Worm (Caenorhabditis elegans) whole organism, late embryonic: ENCODE measurements around the gene hpr-17.

Experiments used
- F13H6.1 ChIP-seq: sonication (generic microtip); optimal IDR thresholded peaks from 2 replicates; lab custom pipeline; 2016; ENCODE audit warnings: missing genetic modification characterization, missing compliant biosample characterization
- ceh-18 ChIP-seq: sonication (generic microtip); optimal IDR thresholded peaks from 2 replicates; lab custom pipeline; 2016; ENCODE audit warnings: missing genetic modification characterization, missing compliant biosample characterization
- ceh-19 ChIP-seq: fragments of 200-800 bp; sonication (Bioruptor generic); optimal IDR thresholded peaks from 2 replicates; lab custom pipeline; 2018; ENCODE audit warnings: mild to moderate bottlenecking, missing genetic modification characterization, missing compliant biosample characterization
- ceh-2 ChIP-seq: sonication (generic microtip); optimal IDR thresholded peaks from 2 replicates; lab custom pipeline; 2016; ENCODE audit warnings: missing genotype, missing genetic modification characterization, missing compliant biosample characterization
- ceh-22 ChIP-seq: sonication (generic microtip); optimal IDR thresholded peaks from 2 replicates; lab custom pipeline; 2017; ENCODE audit warnings: missing biosample characterization, missing genetic modification characterization
- ceh-30 ChIP-seq: fragments of 150-350 bp; optimal IDR thresholded peaks from 2 replicates; lab custom pipeline; 2014; ENCODE audit warnings: missing biosample characterization, missing genetic modification characterization
- ceh-31 ChIP-seq: sonication (generic microtip); optimal IDR thresholded peaks from 2 replicates; lab custom pipeline; 2016; ENCODE audit warnings: missing genetic modification characterization, missing compliant biosample characterization
- ceh-45 ChIP-seq: fragments of 200-800 bp; sonication (Bioruptor generic); IDR thresholded peaks from 2 replicates; pipeline ENCODE4 v1.3.6; 2022; ENCODE audit warnings: missing genetic modification reagents, missing genetic modification characterization, missing compliant biosample characterization
- ceh-48 ChIP-seq: sonication (generic microtip); optimal IDR thresholded peaks from 2 replicates; lab custom pipeline; 2016; ENCODE audit warnings: missing genetic modification characterization, inconsistent platforms, missing compliant biosample characterization
- ceh-6 ChIP-seq: fragments of 200-800 bp; sonication (Bioruptor generic); optimal IDR thresholded peaks from 2 replicates; lab custom pipeline; 2018; ENCODE audit warnings: mild to moderate bottlenecking, missing genetic modification characterization, missing compliant biosample characterization
- che-1 ChIP-seq: sonication (generic microtip); optimal IDR thresholded peaks from 2 replicates; lab custom pipeline; 2016; ENCODE audit warnings: mild to moderate bottlenecking, missing genetic modification characterization, missing compliant biosample characterization
- dve-1 ChIP-seq: sonication (generic microtip); optimal IDR thresholded peaks from 2 replicates; lab custom pipeline; 2017; ENCODE audit warnings: antibody characterized with exemption, mild to moderate bottlenecking, missing genetic modification characterization, missing compliant biosample characterization
- elt-2 ChIP-seq: sonication (generic microtip); optimal IDR thresholded peaks from 2 replicates; lab custom pipeline; 2016; ENCODE audit warnings: missing genetic modification reagents, missing genetic modification characterization, missing compliant biosample characterization
- ets-4 ChIP-seq: sonication (generic microtip); optimal IDR thresholded peaks from 2 replicates; lab custom pipeline; 2016; ENCODE audit warnings: missing genetic modification characterization, missing compliant biosample characterization
- fax-1 ChIP-seq: sonication (generic microtip); optimal IDR thresholded peaks from 2 replicates; lab custom pipeline; 2016; ENCODE audit warnings: missing genotype, missing genetic modification characterization, missing compliant biosample characterization
- fkh-6 ChIP-seq: sonication (generic microtip); optimal IDR thresholded peaks from 2 replicates; lab custom pipeline; 2016; ENCODE audit warnings: missing genetic modification characterization, missing compliant biosample characterization
- gmeb-2 ChIP-seq: sonication (generic microtip); optimal IDR thresholded peaks from 2 replicates; lab custom pipeline; 2016; ENCODE audit warnings: missing genetic modification characterization, inconsistent platforms, missing compliant biosample characterization
- hlh-15 ChIP-seq: sonication (generic microtip); optimal IDR thresholded peaks from 2 replicates; lab custom pipeline; 2016; ENCODE audit warnings: missing genetic modification characterization, missing compliant biosample characterization
- hlh-30 ChIP-seq: sonication (generic microtip); optimal IDR thresholded peaks from 2 replicates; lab custom pipeline; 2017; ENCODE audit warnings: antibody characterized with exemption, missing genetic modification characterization, missing compliant biosample characterization; ENCODE audit not compliant: insufficient read depth
- hlh-8 ChIP-seq: sonication (generic microtip); optimal IDR thresholded peaks from 2 replicates; lab custom pipeline; 2016; ENCODE audit warnings: missing genotype, missing genetic modification characterization, missing compliant biosample characterization
- lim-6 ChIP-seq: sonication (generic microtip); optimal IDR thresholded peaks from 2 replicates; lab custom pipeline; 2016; ENCODE audit warnings: missing genetic modification characterization, missing compliant biosample characterization
- madf-2 ChIP-seq: sonication (generic microtip); optimal IDR thresholded peaks from 2 replicates; lab custom pipeline; 2017; ENCODE audit warnings: missing genetic modification characterization, missing compliant biosample characterization
- mec-3 ChIP-seq: sonication (generic microtip); optimal IDR thresholded peaks from 2 replicates; lab custom pipeline; 2016; ENCODE audit warnings: borderline replicate concordance, missing genetic modification characterization, missing compliant biosample characterization
- nfya-1 ChIP-seq: sonication (generic microtip); optimal IDR thresholded peaks from 2 replicates; lab custom pipeline; 2017; ENCODE audit warnings: missing genetic modification characterization, mild to moderate bottlenecking, missing compliant biosample characterization, antibody characterized with exemption, moderate library complexity
- odd-2 ChIP-seq: sonication (generic microtip); optimal IDR thresholded peaks from 2 replicates; lab custom pipeline; 2017; ENCODE audit warnings: antibody characterized with exemption, mild to moderate bottlenecking, missing genetic modification characterization, missing compliant biosample characterization
- pag-3 ChIP-seq: sonication (generic microtip); optimal IDR thresholded peaks from 2 replicates; lab custom pipeline; 2016; ENCODE audit warnings: missing compliant biosample characterization, missing genetic modification characterization, borderline replicate concordance
- pat-9 ChIP-seq: fragments of 200-800 bp; sonication (Bioruptor generic); optimal IDR thresholded peaks from 2 replicates; lab custom pipeline; 2018; ENCODE audit warnings: mild to moderate bottlenecking, missing genetic modification characterization, moderate library complexity, missing compliant biosample characterization
- pax-1 ChIP-seq: fragments of 150-350 bp; optimal IDR thresholded peaks from 2 replicates; lab custom pipeline; 2014; ENCODE audit warnings: missing biosample characterization, missing genetic modification characterization
- pha-2 ChIP-seq: sonication (generic microtip); optimal IDR thresholded peaks from 2 replicates; lab custom pipeline; 2017; ENCODE audit warnings: mild to moderate bottlenecking, missing genetic modification characterization, missing compliant biosample characterization
- pha-4 ChIP-seq: fragments of 150-350 bp; optimal IDR thresholded peaks from 2 replicates; lab custom pipeline; 2018; ENCODE audit warnings: missing biosample characterization, missing genetic modification reagents, missing genetic modification characterization
- pqm-1 ChIP-seq: sonication (generic microtip); optimal IDR thresholded peaks from 2 replicates; lab custom pipeline; 2016; ENCODE audit warnings: missing genetic modification characterization, missing compliant biosample characterization
- ref-2 ChIP-seq: sonication (generic microtip); optimal IDR thresholded peaks from 2 replicates; lab custom pipeline; 2016; ENCODE audit warnings: missing genetic modification characterization, missing compliant biosample characterization
- rnt-1 ChIP-seq: sonication (generic microtip); optimal IDR thresholded peaks from 2 replicates; lab custom pipeline; 2016; ENCODE audit warnings: missing genetic modification characterization, missing compliant biosample characterization
- sox-2 ChIP-seq: fragments of 200-800 bp; sonication (Bioruptor generic); IDR thresholded peaks from 2 replicates; pipeline ENCODE4 v1.3.6; 2022; ENCODE audit warnings: missing genetic modification reagents, missing genetic modification characterization, missing compliant biosample characterization
- syd-9 ChIP-seq: sonication (generic microtip); optimal IDR thresholded peaks from 2 replicates; lab custom pipeline; 2016; ENCODE audit warnings: mild to moderate bottlenecking, missing genetic modification characterization, moderate library complexity, missing compliant biosample characterization
- tbx-2 ChIP-seq: sonication (generic microtip); optimal IDR thresholded peaks from 2 replicates; lab custom pipeline; 2016; ENCODE audit warnings: missing genetic modification characterization, missing compliant biosample characterization
- unc-42 ChIP-seq: sonication (generic microtip); optimal IDR thresholded peaks from 2 replicates; lab custom pipeline; 2016; ENCODE audit warnings: missing genotype, missing genetic modification characterization, missing compliant biosample characterization
- unc-86 ChIP-seq: sonication (generic microtip); optimal IDR thresholded peaks from 2 replicates; lab custom pipeline; 2016; ENCODE audit warnings: missing genetic modification characterization, missing compliant biosample characterization

hpr-17 gene

ce11 chrII:13188084-13188483 lies 31.2 kb upstream of the hpr-17 start:
- no peak for TF ChIP-seq ceh-2 (tag; lab: Kevin White, UChicago)
- TF ChIP-seq pat-9: no peak
- no peak for TF ChIP-seq che-1
- no peak for TF ChIP-seq gmeb-2
- TF ChIP-seq dve-1: no peak
- no peak for TF ChIP-seq elt-2 (tag; lab: Kevin White, UChicago)
- TF ChIP-seq tbx-2 (tag; lab: Kevin White, UChicago): no peak
- no peak for TF ChIP-seq lim-6 (tag; lab: Kevin White, UChicago)

- no peak for TF ChIP-seq fkh-6
- TF ChIP-seq hlh-15 (tag; lab: Kevin White, UChicago): no peak
- no peak for TF ChIP-seq ets-4 (tag; lab: Kevin White, UChicago)
- no peak for TF ChIP-seq unc-42 (tag; lab: Kevin White, UChicago)
- TF ChIP-seq ceh-31 (tag; lab: Kevin White, UChicago): peak; percentile 42
Observed at ce11 chrII:13187188-13187587, 30.3 kb upstream of the hpr-17 start, which contains the start of gene mecr-1. Gene mecr-1, minus strand, starts transcription at chrII:13187314.

- TF ChIP-seq pha-2 (tag; lab: Kevin White, UChicago) (no peak), ceh-18 (tag; lab: Kevin White, UChicago) (no peak), mec-3 (tag; lab: Kevin White, UChicago) (no peak), ref-2 (no peak), ceh-22 (tag; lab: Kevin White, UChicago) (no peak), pha-4 (tag; lab: Kevin White, UChicago) (no peak), pax-1 (tag; lab: Kevin White, UChicago) (no peak), pqm-1 (tag; lab: Kevin White, UChicago) (no peak), fax-1 (tag; lab: Kevin White, UChicago) (no peak), hlh-30 (tag; lab: Kevin White, UChicago) (no peak), pag-3 (no peak), ets-4 (tag; lab: Kevin White, UChicago) (no peak), syd-9 (tag; lab: Kevin White, UChicago) (no peak), dve-1 (no peak), ceh-6 (GFP tag; lab: Kevin White, UChicago) (no peak), rnt-1 (tag; lab: Kevin White, UChicago) (no peak), unc-86 (tag; lab: Kevin White, UChicago) (no peak), ceh-19 (GFP tag; lab: Kevin White, UChicago) (no peak)
Observed at ce11 chrII:13184129-13184528, 27.3 kb upstream of the hpr-17 start, which contains the start of gene W09H1.3. Gene W09H1.3, plus strand, starts transcription at chrII:13184429.

- TF ChIP-seq hlh-8 (tag; lab: Kevin White, UChicago): no peak
- no peak for TF ChIP-seq hlh-30 (tag; lab: Kevin White, UChicago)
- TF ChIP-seq ceh-30 (tag; lab: Kevin White, UChicago): no peak
- no peak for TF ChIP-seq odd-2 (tag; lab: Kevin White, UChicago)
- TF ChIP-seq nfya-1: no peak
- no peak for TF ChIP-seq madf-2 (tag; lab: Kevin White, UChicago)
- no peak for TF ChIP-seq F13H6.1 (tag; lab: Kevin White, UChicago)
Observed at ce11 chrII:13183228-13183755, 26.4 kb upstream of the hpr-17 start, which contains the start of the genes W09H1.4 and his-73. Gene W09H1.4, plus strand, starts transcription at chrII:13183528. Gene his-73, plus strand, starts transcription at chrII:13183705.

- no peak for TF ChIP-seq gmeb-2
- no peak for TF ChIP-seq sox-2 (GFP tag; lab: Robert Waterston, UW)
- TF ChIP-seq mec-3 (tag; lab: Kevin White, UChicago): no peak
- no peak for TF ChIP-seq fax-1 (tag; lab: Kevin White, UChicago)
- no peak for TF ChIP-seq che-1
- TF ChIP-seq ceh-48: no peak
- TF ChIP-seq pat-9: no peak
- TF ChIP-seq ceh-45 (GFP tag; lab: Robert Waterston, UW): no peak
- TF ChIP-seq hlh-30 (tag; lab: Kevin White, UChicago): no peak
- no peak for TF ChIP-seq syd-9 (tag; lab: Kevin White, UChicago)
Observed at ce11 chrII:13181465-13181864, 24.6 kb upstream of the hpr-17 start, which contains the start of gene W09H1.1. Gene W09H1.1, minus strand, starts transcription at chrII:13181565.
